Worm (Caenorhabditis elegans): ENCODE results near the gene vps-54.

DNA sequence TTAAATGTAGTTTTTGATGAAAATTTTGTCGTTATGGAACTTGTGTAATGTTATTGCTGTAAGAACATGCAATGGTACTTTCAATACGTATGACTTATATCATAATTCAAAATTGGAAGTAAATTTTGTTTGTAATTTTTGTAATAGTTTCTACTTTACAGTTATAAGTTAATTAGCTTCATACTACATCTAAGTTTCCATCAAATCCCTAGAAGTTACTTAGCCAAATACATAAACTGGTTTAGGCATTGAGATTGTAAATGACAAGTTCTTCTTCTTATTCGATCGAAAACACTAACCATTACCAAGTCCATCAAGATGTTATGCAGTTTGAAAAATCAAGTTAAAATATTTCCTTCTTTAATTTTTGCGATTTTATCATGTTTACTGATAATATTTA is 26.5 kb downstream of the vps-54 start, which contains the start of gene F32G8.2:
- TF ChIP-seq ztf-23 (GFP tag; IDR thresholded peaks at IDR 0.05), result no peak
- no peak for TF ChIP-seq T22C8.4 (GFP tag; IDR thresholded peaks at IDR 0.05)

Data from whole organism, midembryonic.